Worm (Caenorhabditis elegans) whole organism, young adult: Measurements from ENCODE around the gene R10D12.7.

Source experiments
- C06A6.2 ChIP-seq: fragments of 200-800 bp; sonication (Bioruptor generic); conservative IDR thresholded peaks from 2 replicates; pipeline ENCODE4 v1.3.6; 2022; ENCODE audit warnings: missing genetic modification characterization, missing compliant biosample characterization
- F22D6.2 ChIP-seq: sonication (generic microtip); optimal IDR thresholded peaks from 2 replicates; lab custom pipeline; 2016; ENCODE audit warnings: mild to moderate bottlenecking, missing genetic modification characterization, missing compliant biosample characterization
- F52B5.7 ChIP-seq: sonication (generic microtip); optimal IDR thresholded peaks from 2 replicates; lab custom pipeline; 2016; ENCODE audit warnings: mild to moderate bottlenecking, missing genetic modification characterization, missing compliant biosample characterization
- F55B11.4 ChIP-seq: sonication (generic microtip); optimal IDR thresholded peaks from 2 replicates; lab custom pipeline; 2016; ENCODE audit warnings: missing compliant biosample characterization, missing genetic modification characterization, borderline replicate concordance; ENCODE audit not compliant: insufficient read depth
- F57A8.1 ChIP-seq: fragments of 200-800 bp; sonication (Bioruptor generic); optimal IDR thresholded peaks from 2 replicates; lab custom pipeline; 2018; ENCODE audit warnings: mild to moderate bottlenecking, missing genetic modification characterization, moderate library complexity, missing compliant biosample characterization
- K11D2.4 ChIP-seq: fragments of 200-800 bp; sonication (Bioruptor generic); IDR thresholded peaks from 2 replicates; pipeline ENCODE4 v1.3.6; 2022; ENCODE audit warnings: missing genetic modification reagents, missing genetic modification characterization, missing compliant biosample characterization
- T26A5.8 ChIP-seq: sonication (generic microtip); optimal IDR thresholded peaks from 2 replicates; lab custom pipeline; 2016; ENCODE audit warnings: missing genetic modification characterization, missing compliant biosample characterization
- Y53F4B.3 ChIP-seq: fragments of 200-800 bp; sonication (Bioruptor generic); IDR thresholded peaks from 2 replicates; pipeline ENCODE4 v1.3.6; 2022; ENCODE audit warnings: missing genetic modification reagents, missing genetic modification characterization, missing compliant biosample characterization
- Y53G8AR.9 ChIP-seq: fragments of 200-800 bp; sonication (Bioruptor generic); conservative IDR thresholded peaks from 2 replicates; pipeline ENCODE4 v1.3.6; 2022; ENCODE audit warnings: missing genetic modification reagents, missing genetic modification characterization, missing compliant biosample characterization
- Y95B8A.8 ChIP-seq: fragments of 200-800 bp; sonication (Bioruptor generic); IDR thresholded peaks from 2 replicates; pipeline ENCODE4 v1.3.6; 2022; ENCODE audit warnings: missing genetic modification reagents, missing genetic modification characterization, missing compliant biosample characterization
- ZK185.1 ChIP-seq: sonication (generic microtip); optimal IDR thresholded peaks from 2 replicates; lab custom pipeline; 2016; ENCODE audit warnings: mild to moderate bottlenecking, missing genetic modification characterization, missing compliant biosample characterization; ENCODE audit not compliant: poor library complexity, severe bottlenecking
- aptf-3 ChIP-seq: fragments of 200-800 bp; sonication (Bioruptor generic); IDR thresholded peaks from 2 replicates; pipeline ENCODE4 v1.3.6; 2022; ENCODE audit warnings: missing genetic modification characterization, missing compliant biosample characterization
- atf-7 ChIP-seq: sonication (generic microtip); optimal IDR thresholded peaks from 2 replicates; lab custom pipeline; 2017; ENCODE audit warnings: mild to moderate bottlenecking, missing genetic modification characterization, missing compliant biosample characterization
- attf-5 ChIP-seq: fragments of 200-800 bp; sonication (Bioruptor generic); optimal IDR thresholded peaks from 2 replicates; lab custom pipeline; 2018; ENCODE audit warnings: mild to moderate bottlenecking, missing genetic modification characterization, missing compliant biosample characterization
- bed-2 ChIP-seq: fragments of 200-800 bp; sonication (Bioruptor generic); IDR thresholded peaks from 2 replicates; pipeline ENCODE4 v1.3.6; 2022; ENCODE audit warnings: missing genetic modification reagents, missing genetic modification characterization, missing compliant biosample characterization
- cebp-1 ChIP-seq, 2 experiments: fragments of 200-800 bp in 1 of 2; sonication (Bioruptor generic) in 1 of 2; sonication (generic microtip) in 1 of 2; IDR thresholded peaks in 1 of 2; optimal IDR thresholded peaks in 1 of 2; 2 replicates each; pipeline versions ENCODE4 v1.3.6 to Lab custom; 2017 to 2022; ENCODE audit warnings: missing compliant biosample characterization in 2 of 2, missing genetic modification characterization in 2 of 2, mild to moderate bottlenecking in 1 of 2, missing genetic modification reagents in 1 of 2, moderate library complexity in 1 of 2
- cebp-2 ChIP-seq: fragments of 200-800 bp; sonication (Bioruptor generic); IDR thresholded peaks from 2 replicates; pipeline ENCODE4 v1.3.6; 2022; ENCODE audit warnings: missing genetic modification characterization, missing compliant biosample characterization
- ceh-100 ChIP-seq: fragments of 200-800 bp; sonication (Bioruptor generic); IDR thresholded peaks from 2 replicates; pipeline ENCODE4 v1.3.6; 2022; ENCODE audit warnings: missing genetic modification reagents, missing genetic modification characterization, missing compliant biosample characterization
- ceh-27 ChIP-seq: fragments of 200-800 bp; sonication (Bioruptor generic); optimal IDR thresholded peaks from 2 replicates; lab custom pipeline; 2018; ENCODE audit warnings: mild to moderate bottlenecking, missing genetic modification characterization, moderate library complexity, missing compliant biosample characterization
- ceh-79 ChIP-seq: sonication (generic microtip); optimal IDR thresholded peaks from 2 replicates; lab custom pipeline; 2017; ENCODE audit warnings: mild to moderate bottlenecking, missing genetic modification characterization, missing compliant biosample characterization
- ceh-91 ChIP-seq: fragments of 200-800 bp; sonication (Bioruptor generic); IDR thresholded peaks from 2 replicates; pipeline ENCODE4 v1.3.6; 2022; ENCODE audit warnings: missing genetic modification reagents, missing genetic modification characterization, missing compliant biosample characterization
- him-1 ChIP-seq: sonication (generic microtip); optimal IDR thresholded peaks from 2 replicates; lab custom pipeline; 2016; ENCODE audit warnings: missing genotype, missing genetic modification reagents, missing genetic modification characterization, missing compliant biosample characterization
- hmg-1.2 ChIP-seq: fragments of 200-800 bp; sonication (Bioruptor generic); IDR thresholded peaks from 2 replicates; pipeline ENCODE4 v1.3.6; 2022; ENCODE audit warnings: missing genetic modification reagents, missing genetic modification characterization, missing compliant biosample characterization
- let-526 ChIP-seq: fragments of 200-800 bp; sonication (Bioruptor generic); IDR thresholded peaks from 2 replicates; pipeline ENCODE4 v1.3.6; 2022; ENCODE audit warnings: missing genetic modification reagents, missing genetic modification characterization, missing compliant biosample characterization
- lin-26 ChIP-seq: fragments of 200-800 bp; sonication (Bioruptor generic); IDR thresholded peaks from 2 replicates; pipeline ENCODE4 v1.3.6; 2022; ENCODE audit warnings: missing genetic modification reagents, missing genetic modification characterization, missing compliant biosample characterization
- lin-35 ChIP-seq, 3 experiments: fragments of 150-350 bp in 2 of 3; sonication (generic microtip) in 1 of 3; optimal IDR thresholded peaks; 2 replicates each; lab custom pipeline; 2014 to 2018; ENCODE audit warnings: missing biosample characterization in 3 of 3, missing genetic modification characterization in 3 of 3, missing genetic modification reagents in 3 of 3
- lin-40 ChIP-seq: sonication (generic microtip); optimal IDR thresholded peaks from 2 replicates; lab custom pipeline; 2016; ENCODE audit warnings: missing genetic modification characterization, mild to moderate bottlenecking, missing compliant biosample characterization, missing genotype, missing genetic modification reagents
- lsy-27 ChIP-seq: sonication (generic microtip); optimal IDR thresholded peaks from 2 replicates; lab custom pipeline; 2017; ENCODE audit warnings: missing genetic modification characterization, mild to moderate bottlenecking, missing compliant biosample characterization, antibody characterized with exemption, missing genotype, borderline replicate concordance; ENCODE audit not compliant: insufficient read depth
- madf-10 ChIP-seq: sonication (generic microtip); optimal IDR thresholded peaks from 2 replicates; lab custom pipeline; 2016; ENCODE audit warnings: mild to moderate bottlenecking, missing genetic modification characterization, missing compliant biosample characterization
- nfyb-1 ChIP-seq: fragments of 200-800 bp; sonication (Bioruptor generic); IDR thresholded peaks from 2 replicates; pipeline ENCODE4 v1.3.6; 2022; ENCODE audit warnings: missing genetic modification reagents, missing genetic modification characterization, missing compliant biosample characterization
- nhr-120 ChIP-seq: fragments of 200-800 bp; sonication (Bioruptor generic); IDR thresholded peaks from 2 replicates; pipeline ENCODE4 v1.3.6; 2022; ENCODE audit warnings: missing genetic modification characterization, missing compliant biosample characterization
- nhr-80 ChIP-seq: sonication (generic microtip); optimal IDR thresholded peaks from 2 replicates; lab custom pipeline; 2016; ENCODE audit warnings: missing genetic modification characterization, missing compliant biosample characterization
- pbrm-1 ChIP-seq: fragments of 200-800 bp; sonication (Bioruptor generic); IDR thresholded peaks from 2 replicates; pipeline ENCODE4 v1.3.6; 2022; ENCODE audit warnings: missing genetic modification reagents, missing genetic modification characterization, missing compliant biosample characterization
- sdz-38 ChIP-seq: sonication (generic microtip); optimal IDR thresholded peaks from 2 replicates; lab custom pipeline; 2016; ENCODE audit warnings: missing genotype, missing genetic modification characterization, missing compliant biosample characterization
- snpc-3.4 ChIP-seq: sonication (generic microtip); optimal IDR thresholded peaks from 2 replicates; lab custom pipeline; 2017; ENCODE audit warnings: missing genetic modification characterization, mild to moderate bottlenecking, missing compliant biosample characterization, antibody characterized with exemption, moderate library complexity, missing genotype, missing genetic modification reagents
- snpc-4 ChIP-seq, 5 experiments: fragments of 150-350 bp in 1 of 5; sonication (generic microtip) in 4 of 5; optimal IDR thresholded peaks; 2 replicates each; lab custom pipeline; 2014 to 2018; ENCODE audit warnings: missing genetic modification characterization in 5 of 5, missing biosample characterization in 3 of 5, antibody characterized with exemption in 2 of 5, mild to moderate bottlenecking in 2 of 5, missing compliant biosample characterization in 2 of 5, missing genotype in 2 of 5, moderate library complexity in 2 of 5, missing genetic modification reagents in 1 of 5
- somi-1 ChIP-seq: fragments of 200-800 bp; sonication (Bioruptor generic); optimal IDR thresholded peaks from 2 replicates; lab custom pipeline; 2018; ENCODE audit warnings: mild to moderate bottlenecking, missing genetic modification characterization, missing compliant biosample characterization
- tbx-9 ChIP-seq: sonication (generic microtip); optimal IDR thresholded peaks from 2 replicates; lab custom pipeline; 2016; ENCODE audit warnings: borderline replicate concordance, missing genetic modification characterization, inconsistent platforms, missing compliant biosample characterization
- tlf-1 ChIP-seq: fragments of 200-800 bp; sonication (Bioruptor generic); optimal IDR thresholded peaks from 2 replicates; lab custom pipeline; 2018; ENCODE audit warnings: mild to moderate bottlenecking, missing genetic modification characterization, missing compliant biosample characterization
- unc-130 ChIP-seq: sonication (generic microtip); optimal IDR thresholded peaks from 2 replicates; lab custom pipeline; 2016; ENCODE audit warnings: missing genetic modification reagents, missing genetic modification characterization, missing compliant biosample characterization
- zim-3 ChIP-seq: sonication (generic microtip); optimal IDR thresholded peaks from 2 replicates; lab custom pipeline; 2017; ENCODE audit warnings: mild to moderate bottlenecking, missing genetic modification characterization, moderate library complexity, missing compliant biosample characterization
- ztf-18 ChIP-seq: sonication (generic microtip); optimal IDR thresholded peaks from 2 replicates; lab custom pipeline; 2016; ENCODE audit warnings: missing genotype, mild to moderate bottlenecking, missing genetic modification characterization, missing compliant biosample characterization
- ztf-25 ChIP-seq: fragments of 200-800 bp; sonication (Bioruptor generic); IDR thresholded peaks from 2 replicates; pipeline ENCODE4 v1.3.6; 2022; ENCODE audit warnings: missing genetic modification reagents, missing genetic modification characterization, missing compliant biosample characterization
- ztf-3 ChIP-seq: fragments of 200-800 bp; sonication (Bioruptor generic); optimal IDR thresholded peaks from 2 replicates; lab custom pipeline; 2018; ENCODE audit warnings: mild to moderate bottlenecking, missing genetic modification characterization, missing compliant biosample characterization

The R10D12.7 gene

DNA sequence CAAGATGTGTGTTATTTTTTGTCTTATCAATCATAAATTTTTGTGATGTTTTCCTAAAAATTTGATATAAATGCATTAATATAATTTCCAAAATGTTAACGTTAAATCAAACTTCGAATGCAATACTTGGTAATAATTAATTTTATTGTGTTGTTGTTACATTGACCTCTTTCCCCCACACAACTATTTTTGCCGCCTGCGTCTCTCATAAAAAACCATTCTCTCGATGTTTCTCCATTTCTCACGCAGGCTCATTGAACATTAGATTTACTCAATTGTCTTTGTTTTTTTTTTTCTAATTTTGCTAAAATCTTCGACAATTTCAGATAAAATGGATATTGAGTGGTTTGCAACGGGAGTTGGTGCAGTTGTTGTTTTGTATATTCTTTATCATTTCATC is 43.7 kb upstream of the R10D12.7 start, which contains the start of gene stdh-1:
stdh-1 (plus strand) TSS at position 327 of the 400 bp plus-strand sequence.
- TF ChIP-seq Y53F4B.3 (GFP tag; lab: Robert Waterston, UW) (no peak), snpc-4 (GFP tag; optimal IDR thresholded peaks at IDR 0.05; lab: Kevin White, UChicago) (no peak), snpc-4 (tag; optimal IDR thresholded peaks at IDR 0.05; lab: Kevin White, UChicago) (no peak), him-1 (tag; lab: Kevin White, UChicago) (no peak), nhr-80 (peak; percentile 6), hmg-1.2 (GFP tag; lab: Robert Waterston, UW) (peak; percentile 62; the same call in 1 of the 2 replicates), bed-2 (GFP tag; lab: Robert Waterston, UW) (no peak), C06A6.2 (GFP tag; lab: Robert Waterston, UW) (no peak), ztf-3 (no peak), lin-40 (tag; lab: Kevin White, UChicago) (no peak), ceh-27 (GFP tag; lab: Kevin White, UChicago) (no peak), aptf-3 (GFP tag; lab: Robert Waterston, UW) (no peak)
- TF ChIP-seq, all 124 proteins: peak for 2

DNA sequence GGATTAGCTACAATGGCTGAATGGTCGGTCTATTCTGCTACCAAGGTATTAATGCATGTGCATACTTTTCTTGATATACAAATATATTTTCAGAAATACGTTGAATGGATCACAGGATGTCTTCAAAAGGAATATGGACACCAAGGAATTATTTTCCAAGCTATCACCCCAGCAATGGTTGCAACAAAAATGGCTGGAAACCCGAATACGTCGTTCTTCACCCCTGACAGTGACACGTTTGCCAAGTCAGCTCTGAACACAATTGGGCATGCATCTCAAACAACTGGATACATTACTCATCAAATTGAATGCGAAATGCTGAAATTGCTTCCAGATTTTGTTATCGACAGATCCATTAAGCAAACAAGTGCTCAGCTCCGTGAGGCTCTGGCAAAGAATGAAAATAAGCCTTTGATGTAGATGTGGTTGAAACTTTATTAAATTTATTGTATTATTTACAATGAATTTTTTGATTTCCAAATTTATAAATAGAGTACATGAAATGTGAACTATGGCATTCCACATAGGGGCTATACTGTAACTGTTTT is 42.2 kb upstream of the R10D12.7 start:
- TF ChIP-seq sdz-38 (tag; lab: Kevin White, UChicago) (no peak), T26A5.8 (tag; lab: Kevin White, UChicago) (no peak), nhr-120 (GFP tag; lab: Robert Waterston, UW) (no peak), ztf-18 (tag; lab: Kevin White, UChicago) (no peak), pbrm-1 (GFP tag; lab: Robert Waterston, UW) (peak; percentile 61; the same call in 1 of the 2 replicates), nfyb-1 (GFP tag; lab: Robert Waterston, UW) (peak; percentile 95), ceh-91 (GFP tag; lab: Robert Waterston, UW) (no peak), ceh-100 (GFP tag; lab: Robert Waterston, UW) (peak; percentile 54; the same call in 1 of the 2 replicates), F57A8.1 (GFP tag; lab: Kevin White, UChicago) (no peak), Y95B8A.8 (peak; percentile 88), atf-7 (tag; lab: Kevin White, UChicago) (peak; percentile 90), lsy-27 (tag; lab: Kevin White, UChicago) (no peak), F52B5.7 (tag; lab: Kevin White, UChicago) (peak; percentile 92), F22D6.2 (tag; lab: Kevin White, UChicago) (peak; percentile 56), cebp-1 (GFP tag; IDR thresholded peaks at IDR 0.05; lab: Robert Waterston, UW) (peak; percentile 77), cebp-1 (tag; optimal IDR thresholded peaks at IDR 0.05; lab: Kevin White, UChicago) (peak; percentile 94), lin-35 (GFP tag; optimal IDR thresholded peaks at IDR 0.05; lab: Kevin White, UChicago) (peak in 1 of 3 experiments; percentile 55), C06A6.2 (GFP tag; lab: Robert Waterston, UW) (peak; percentile 74), unc-130 (GFP tag; lab: Kevin White, UChicago) (no peak), zim-3 (tag; lab: Kevin White, UChicago) (peak; percentile 16), tlf-1 (GFP tag; lab: Kevin White, UChicago) (peak; percentile 91), lin-26 (peak; percentile 91), madf-10 (tag; lab: Kevin White, UChicago) (peak; percentile 64), ZK185.1 (peak; percentile 78), cebp-2 (GFP tag; lab: Robert Waterston, UW) (0 out of 2 replicates have a peak, but pooled peaks have one; percentile 58), snpc-3.4 (tag; lab: Kevin White, UChicago) (no peak), Y53G8AR.9 (GFP tag; lab: Robert Waterston, UW) (peak; percentile 95), somi-1 (GFP tag; lab: Kevin White, UChicago) (peak; percentile 88), tbx-9 (tag; lab: Kevin White, UChicago) (no peak), ztf-25 (GFP tag; lab: Robert Waterston, UW) (0 out of 2 replicates have a peak, but pooled peaks have one; percentile 6), K11D2.4 (GFP tag; lab: Robert Waterston, UW) (peak; percentile 84), ceh-79 (tag; lab: Kevin White, UChicago) (no peak), let-526 (GFP tag; lab: Robert Waterston, UW) (peak; percentile 84), F55B11.4 (tag; lab: Kevin White, UChicago) (no peak), Y53F4B.3 (GFP tag; lab: Robert Waterston, UW) (no peak; the same call in 1 of the 2 replicates), attf-5 (GFP tag; lab: Kevin White, UChicago) (peak; percentile 68)
